Fruit fly (Drosophila melanogaster) Kc167 (cell line): Measurements from ENCODE around the gene Spase22-23.

Source experiments
- Myc ChIP-seq: fragments of >200 bp; optimal IDR thresholded peaks from 2 replicates; lab custom pipeline; 2017; ENCODE audit warnings: missing external identifiers
- Sin3A ChIP-seq: fragments of >200 bp; optimal IDR thresholded peaks from 2 replicates; lab custom pipeline; 2018; ENCODE audit warnings: missing external identifiers
- h ChIP-seq: fragments of >200 bp; optimal IDR thresholded peaks from 3 replicates; lab custom pipeline; 2018; ENCODE audit warnings: missing external identifiers
- insv ChIP-seq: fragments of >200 bp; optimal IDR thresholded peaks from 3 replicates; lab custom pipeline; 2018; ENCODE audit warnings: missing external identifiers
- psq ChIP-seq: fragments of >200 bp; optimal IDR thresholded peaks from 2 replicates; lab custom pipeline; 2017; ENCODE audit warnings: missing external identifiers
- ttk ChIP-seq: sonication (Bioruptor generic); optimal IDR thresholded peaks from 2 replicates; lab custom pipeline; 2017; ENCODE audit warnings: missing external identifiers

Spase22-23 gene

dm6 chr3R:24219093-24219492 lies 10.7 kb downstream of the Spase22-23 start:
- TF ChIP-seq Myc (lab: Kevin White, UChicago), result no peak
- TF ChIP-seq insv (lab: Kevin White, UChicago), result no peak
- TF ChIP-seq ttk (lab: Kevin White, UChicago), result no peak
- no peak for TF ChIP-seq psq
- TF ChIP-seq h, result no peak
- TF ChIP-seq Sin3A (lab: Kevin White, UChicago), result no peak

- TF ChIP-seq Sin3A (lab: Kevin White, UChicago), result no peak
- no peak for TF ChIP-seq Myc (lab: Kevin White, UChicago)
- TF ChIP-seq insv (lab: Kevin White, UChicago), result no peak
- no peak for TF ChIP-seq ttk (lab: Kevin White, UChicago)
- no peak for TF ChIP-seq psq
- TF ChIP-seq h, result no peak
These were observed 11.3 kb downstream of the Spase22-23 start, which contains the start of gene CG17786 for dm6 chr3R:24218565-24218964. CG17786 (minus strand) TSS chr3R:24218718.

- TF ChIP-seq ttk (lab: Kevin White, UChicago) (no peak), h (no peak), Sin3A (lab: Kevin White, UChicago) (no peak), Myc (lab: Kevin White, UChicago) (no peak), psq (no peak), insv (lab: Kevin White, UChicago) (no peak)
These were observed 13.8 kb downstream of the Spase22-23 start for dm6 chr3R:24216017-24216416.

DNA sequence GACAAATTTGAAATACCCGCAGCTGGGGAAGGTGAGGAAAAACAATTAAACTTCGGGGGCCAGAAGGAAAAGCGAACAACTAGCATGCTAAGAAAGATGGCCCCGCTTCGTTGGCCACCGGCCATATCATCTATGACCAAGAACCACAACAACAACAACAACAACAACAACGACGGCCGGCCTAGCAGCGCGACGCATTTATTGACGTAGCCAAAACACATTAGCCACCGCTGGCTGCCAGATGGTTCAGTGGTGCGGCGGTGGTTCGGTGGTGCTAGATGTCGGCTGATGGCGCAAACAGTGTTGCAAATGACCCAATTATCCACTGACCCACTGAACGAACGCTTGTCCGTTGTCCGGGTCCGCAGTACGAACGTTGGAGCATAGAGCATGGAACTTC lies 16.2 kb downstream of the Spase22-23 start:
- TF ChIP-seq insv (lab: Kevin White, UChicago) (no peak), Sin3A (lab: Kevin White, UChicago) (no peak), Myc (lab: Kevin White, UChicago) (no peak), h (no peak), psq (no peak), ttk (lab: Kevin White, UChicago) (no peak)

- TF ChIP-seq Myc (lab: Kevin White, UChicago) (no peak), insv (lab: Kevin White, UChicago) (no peak), Sin3A (lab: Kevin White, UChicago) (no peak), h (no peak), ttk (lab: Kevin White, UChicago) (no peak), psq (no peak)
These were observed 23.3 kb downstream of the Spase22-23 start for dm6 chr3R:24206341-24207114.

dm6 chr3R:24205935-24206334 lies 23.9 kb downstream of the Spase22-23 start:
- TF ChIP-seq ttk (lab: Kevin White, UChicago) (no peak), h (no peak), insv (lab: Kevin White, UChicago) (no peak), Myc (lab: Kevin White, UChicago) (no peak), psq (no peak), Sin3A (lab: Kevin White, UChicago) (no peak)

DNA sequence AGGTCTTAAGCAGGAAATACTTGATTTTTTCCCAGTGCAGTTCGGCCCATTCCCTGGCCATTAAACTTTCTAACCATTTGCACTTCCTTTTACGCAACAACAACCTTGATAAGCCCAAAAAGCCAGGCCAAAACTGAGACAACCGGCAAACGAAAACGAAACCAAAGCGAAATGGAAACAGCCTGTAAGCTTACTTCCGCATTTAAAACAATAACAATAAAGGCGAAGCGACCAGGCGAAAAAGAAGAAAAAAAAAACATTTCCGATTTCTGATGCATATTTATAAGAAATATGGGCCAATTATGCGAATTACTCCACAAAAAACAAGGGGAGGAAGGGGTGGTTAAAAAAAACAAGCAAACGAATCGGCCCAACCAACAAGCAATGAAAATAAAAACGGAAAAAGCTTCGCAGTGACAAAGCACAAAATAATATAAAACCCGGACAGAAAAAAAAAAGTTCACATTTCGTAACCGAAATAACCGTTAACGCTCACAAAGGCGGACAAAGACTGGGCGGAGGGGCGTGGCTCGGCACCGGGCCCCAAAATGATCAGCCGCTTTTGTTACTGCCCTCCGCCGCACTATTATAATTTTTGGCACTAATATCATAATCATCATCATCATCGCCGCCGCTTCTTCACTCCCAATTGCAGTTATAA lies 24.5 kb downstream of the Spase22-23 start:
- no peak for TF ChIP-seq ttk (lab: Kevin White, UChicago)
- no peak for TF ChIP-seq Sin3A (lab: Kevin White, UChicago)
- no peak for TF ChIP-seq h
- TF ChIP-seq Myc (lab: Kevin White, UChicago), result no peak
- no peak for TF ChIP-seq insv (lab: Kevin White, UChicago)
- no peak for TF ChIP-seq psq

DNA sequence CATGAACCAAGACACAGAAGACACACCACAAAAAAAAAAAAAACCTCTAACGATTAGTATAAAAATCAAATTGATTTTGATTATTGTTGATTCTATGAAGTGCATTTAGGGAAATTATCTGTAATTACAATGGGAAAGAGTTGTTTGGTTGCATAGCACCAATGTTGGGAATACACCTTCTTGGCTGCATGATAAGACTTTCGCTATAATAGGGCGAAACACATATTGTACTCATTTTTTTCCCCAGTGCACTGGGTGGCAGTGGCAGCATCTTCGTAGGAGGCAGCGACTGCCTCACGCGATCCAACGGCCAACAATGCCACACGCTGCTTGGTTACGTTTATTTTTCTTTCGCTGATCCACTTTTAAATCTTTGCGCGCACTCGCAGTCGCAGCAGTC lies 25.8 kb downstream of the Spase22-23 start:
- TF ChIP-seq ttk (lab: Kevin White, UChicago), result no peak
- TF ChIP-seq insv (lab: Kevin White, UChicago), result no peak
- no peak for TF ChIP-seq h
- no peak for TF ChIP-seq psq
- TF ChIP-seq Myc (lab: Kevin White, UChicago), result no peak
- no peak for TF ChIP-seq Sin3A (lab: Kevin White, UChicago)

DNA sequence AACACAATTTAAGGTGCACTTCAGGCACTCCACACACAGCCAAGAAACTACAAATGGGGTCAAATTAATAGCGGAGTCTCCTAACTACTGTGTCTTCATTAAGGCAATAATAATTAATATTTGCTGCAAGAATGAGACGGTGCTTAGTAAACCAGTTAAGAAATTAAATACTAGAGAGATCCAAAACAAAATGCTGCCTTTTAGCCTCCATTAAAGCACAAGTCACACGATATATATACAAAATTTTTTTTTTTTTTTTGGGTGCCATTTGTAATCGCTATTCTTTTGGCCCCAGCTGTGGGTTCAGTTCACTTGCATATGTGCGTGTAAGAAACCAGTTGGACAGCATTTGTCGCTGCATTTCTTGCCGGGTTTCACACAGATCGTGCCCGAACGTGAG lies 26.4 kb downstream of the Spase22-23 start:
- TF ChIP-seq ttk (lab: Kevin White, UChicago), result no peak
- TF ChIP-seq insv (lab: Kevin White, UChicago), result no peak
- TF ChIP-seq Myc (lab: Kevin White, UChicago), result no peak
- TF ChIP-seq h, result no peak
- TF ChIP-seq psq, result no peak
- TF ChIP-seq Sin3A (lab: Kevin White, UChicago), result no peak

dm6 chr3R:24202723-24203122 lies 27.1 kb downstream of the Spase22-23 start:
- TF ChIP-seq psq (no peak), h (no peak), ttk (lab: Kevin White, UChicago) (no peak), Sin3A (lab: Kevin White, UChicago) (no peak), insv (lab: Kevin White, UChicago) (no peak), Myc (lab: Kevin White, UChicago) (no peak)

- no peak for TF ChIP-seq h
- TF ChIP-seq psq, result no peak
- TF ChIP-seq Sin3A (lab: Kevin White, UChicago), result no peak
- TF ChIP-seq Myc (lab: Kevin White, UChicago), result no peak
- no peak for TF ChIP-seq ttk (lab: Kevin White, UChicago)
- TF ChIP-seq insv (lab: Kevin White, UChicago), result no peak
These were observed 36.4 kb downstream of the Spase22-23 start, which contains the start of the genes SMC6 and CG6204 for dm6 chr3R:24193373-24193879. SMC6 (minus strand) TSS chr3R:24193423. CG6204 (plus strand) TSS chr3R:24193832.

- TF ChIP-seq Myc (lab: Kevin White, UChicago), result no peak
- TF ChIP-seq h, result no peak
- TF ChIP-seq psq, result no peak
- TF ChIP-seq insv (lab: Kevin White, UChicago), result no peak
- TF ChIP-seq Sin3A (lab: Kevin White, UChicago), result no peak
- no peak for TF ChIP-seq ttk (lab: Kevin White, UChicago)
These were observed 41.2 kb downstream of the Spase22-23 start, which contains the start of gene CG5515 for dm6 chr3R:24188619-24189018. CG5515 (minus strand) TSS chr3R:24188896.
